Fruit fly (Drosophila melanogaster) whole organism, prepupa: ENCODE data around the gene bur.

Source experiments
- CG10669 ChIP-seq: fragments of 200-800 bp; sonication (Bioruptor generic); optimal IDR thresholded peaks from 3 replicates; lab custom pipeline; 2018; ENCODE audit warnings: missing biosample characterization, mild to moderate bottlenecking, missing genetic modification characterization, moderate library complexity
- CG11762 ChIP-seq: fragments of 200-800 bp; sonication (Bioruptor generic); optimal IDR thresholded peaks from 3 replicates; lab custom pipeline; 2016; ENCODE audit warnings: missing biosample characterization, missing genetic modification characterization; ENCODE audit not compliant: insufficient read depth
- CG16779 ChIP-seq: fragments of 200-800 bp; sonication (Bioruptor generic); optimal IDR thresholded peaks from 3 replicates; lab custom pipeline; 2017; ENCODE audit warnings: missing biosample characterization, mild to moderate bottlenecking, missing genetic modification characterization
- CG32006 ChIP-seq: fragments of 200-800 bp; sonication (Bioruptor generic); optimal IDR thresholded peaks from 3 replicates; lab custom pipeline; 2017; ENCODE audit warnings: missing biosample characterization, mild to moderate bottlenecking, missing genetic modification characterization
- acj6 ChIP-seq: fragments of 200-800 bp; sonication (Bioruptor generic); optimal IDR thresholded peaks from 3 replicates; lab custom pipeline; 2016; ENCODE audit warnings: missing biosample characterization, missing genetic modification characterization

DNA sequence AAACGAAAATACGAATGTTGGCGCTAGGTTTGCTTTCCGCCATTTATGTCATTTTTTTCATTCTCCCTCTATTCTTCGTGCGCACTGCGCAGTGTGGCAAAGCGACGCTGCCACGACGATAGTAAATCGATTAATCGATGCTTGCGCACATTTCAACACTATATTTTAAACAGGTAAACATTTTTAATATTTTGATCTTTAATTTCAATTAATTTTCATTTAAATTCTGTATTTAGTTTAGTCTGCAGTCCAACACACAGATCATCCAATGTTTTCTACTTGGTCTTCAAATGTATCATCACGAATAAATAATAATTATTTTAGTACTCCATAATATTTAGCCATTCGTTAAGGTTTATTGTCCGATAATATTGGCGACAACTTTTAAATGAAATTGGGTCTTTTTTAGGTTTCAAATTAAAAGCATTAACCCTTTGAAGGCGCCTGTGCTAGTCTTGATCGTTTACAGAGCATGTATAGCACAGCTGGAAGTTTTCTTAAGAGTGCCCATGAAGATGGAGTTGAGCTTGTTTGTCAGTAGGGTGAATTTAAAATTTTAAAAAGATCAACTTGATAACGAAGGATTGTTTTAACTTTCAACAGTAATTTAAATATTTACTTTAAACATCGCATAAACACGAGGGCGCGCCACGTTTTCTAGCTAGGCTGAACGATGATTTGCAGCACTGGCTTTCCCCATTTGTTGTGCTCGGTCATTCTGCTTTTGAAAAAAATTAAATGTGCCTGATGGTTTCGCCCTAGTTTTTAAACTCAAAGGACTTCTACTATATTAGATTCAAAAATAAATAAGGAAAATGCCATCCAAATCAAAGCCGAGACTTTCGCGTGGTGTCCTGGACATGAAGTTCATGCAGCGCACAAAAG lies 23.1 kb downstream of the bur start, which contains the start of the genes Mpp6 and E2f2:
- no peak for TF ChIP-seq CG16779 (tag; lab: Kevin White, UChicago)
- no peak for TF ChIP-seq acj6 (GFP tag; lab: Kevin White, UChicago)
- TF ChIP-seq CG32006: no peak
- TF ChIP-seq CG11762 (GFP tag; lab: Kevin White, UChicago): no peak
- no peak for TF ChIP-seq CG10669 (GFP tag; lab: Kevin White, UChicago)
